Worm (Caenorhabditis elegans) whole organism, L3 larva: ENCODE measurements around the gene irk-2.

ENCODE experiments used
- R02D3.7 ChIP-seq: fragments of 150-350 bp; optimal IDR thresholded peaks from 2 replicates; lab custom pipeline; 2014; ENCODE audit warnings: missing biosample characterization, missing genetic modification characterization
- ZK546.5 ChIP-seq: sonication (generic microtip); optimal IDR thresholded peaks from 2 replicates; lab custom pipeline; 2017; ENCODE audit warnings: missing biosample characterization, missing genetic modification characterization
- aly-2 ChIP-seq: fragments of 150-350 bp; optimal IDR thresholded peaks from 2 replicates; lab custom pipeline; 2014; ENCODE audit warnings: missing biosample characterization, missing genetic modification characterization
- ama-1 ChIP-seq: fragments of 150-350 bp; optimal IDR thresholded peaks from 2 replicates; lab custom pipeline; 2018
- ceh-16 ChIP-seq: sonication (generic microtip); optimal IDR thresholded peaks from 2 replicates; lab custom pipeline; 2017; ENCODE audit warnings: missing biosample characterization, missing genetic modification characterization
- ceh-28 ChIP-seq: fragments of 150-350 bp; optimal IDR thresholded peaks from 2 replicates; lab custom pipeline; 2014; ENCODE audit warnings: missing biosample characterization, missing genetic modification reagents, missing genetic modification characterization
- ceh-9 ChIP-seq: sonication (generic microtip); optimal IDR thresholded peaks from 2 replicates; lab custom pipeline; 2018; ENCODE audit warnings: missing biosample characterization, missing genetic modification characterization
- egl-27 ChIP-seq: sonication (generic microtip); optimal IDR thresholded peaks from 4 replicates; lab custom pipeline; 2017; ENCODE audit warnings: missing biosample characterization, missing genetic modification reagents, missing genetic modification characterization
- egl-5 ChIP-seq: fragments of 150-350 bp; optimal IDR thresholded peaks from 2 replicates; lab custom pipeline; 2017; ENCODE audit warnings: missing biosample characterization, missing genetic modification reagents, missing genetic modification characterization, inconsistent platforms
- elt-1 ChIP-seq: fragments of 150-350 bp; optimal IDR thresholded peaks from 2 replicates; lab custom pipeline; 2014; ENCODE audit warnings: missing biosample characterization, missing genetic modification characterization
- elt-2 ChIP-seq: sonication (generic microtip); optimal IDR thresholded peaks from 2 replicates; lab custom pipeline; 2016; ENCODE audit warnings: missing genetic modification reagents, mild to moderate bottlenecking, missing genetic modification characterization, missing compliant biosample characterization
- fkh-10 ChIP-seq: sonication (generic microtip); optimal IDR thresholded peaks from 2 replicates; lab custom pipeline; 2017; ENCODE audit warnings: missing biosample characterization, missing genetic modification reagents, missing genetic modification characterization
- fos-1 ChIP-seq: fragments of 150-350 bp; optimal IDR thresholded peaks from 2 replicates; lab custom pipeline; 2014; ENCODE audit warnings: missing biosample characterization, missing genetic modification characterization
- jun-1 ChIP-seq: fragments of 150-350 bp; optimal IDR thresholded peaks from 2 replicates; lab custom pipeline; 2014; ENCODE audit warnings: missing biosample characterization, missing genetic modification reagents, missing genetic modification characterization
- lin-39 ChIP-seq: fragments of 150-350 bp; optimal IDR thresholded peaks from 2 replicates; lab custom pipeline; 2018; ENCODE audit warnings: missing biosample characterization, missing genetic modification reagents, missing genetic modification characterization
- mml-1 ChIP-seq: fragments of 150-350 bp; sonication (generic microtip); optimal IDR thresholded peaks from 3 replicates; lab custom pipeline; 2014; ENCODE audit warnings: missing biosample characterization, missing genetic modification characterization
- nhr-12 ChIP-seq: fragments of 150-350 bp; optimal IDR thresholded peaks from 2 replicates; lab custom pipeline; 2014; ENCODE audit warnings: missing biosample characterization, missing genetic modification characterization
- nhr-23 ChIP-seq: fragments of 150-350 bp; optimal IDR thresholded peaks from 2 replicates; lab custom pipeline; 2014; ENCODE audit warnings: missing biosample characterization, missing genetic modification reagents, missing genetic modification characterization
- nhr-25 ChIP-seq: sonication (generic microtip); optimal IDR thresholded peaks from 2 replicates; lab custom pipeline; 2017; ENCODE audit warnings: missing biosample characterization, missing genetic modification characterization
- nhr-28 ChIP-seq: fragments of 150-350 bp; optimal IDR thresholded peaks from 2 replicates; lab custom pipeline; 2014; ENCODE audit warnings: missing biosample characterization, missing genetic modification characterization
- nhr-43 ChIP-seq: sonication (generic microtip); optimal IDR thresholded peaks from 2 replicates; lab custom pipeline; 2016; ENCODE audit warnings: mild to moderate bottlenecking, missing genetic modification characterization, missing compliant biosample characterization; ENCODE audit not compliant: poor library complexity, severe bottlenecking
- nhr-67 ChIP-seq: fragments of 150-350 bp; optimal IDR thresholded peaks from 2 replicates; lab custom pipeline; 2014; ENCODE audit warnings: missing biosample characterization, missing genetic modification characterization
- pha-4 ChIP-seq: fragments of 150-350 bp; optimal IDR thresholded peaks from 2 replicates; lab custom pipeline; 2014; ENCODE audit warnings: missing biosample characterization, missing genetic modification reagents, missing genetic modification characterization
- pqm-1 ChIP-seq: fragments of 150-350 bp; optimal IDR thresholded peaks from 2 replicates; lab custom pipeline; 2017; ENCODE audit warnings: missing biosample characterization, missing genetic modification characterization, inconsistent platforms
- sea-2 ChIP-seq: fragments of 150-350 bp; sonication (generic microtip); optimal IDR thresholded peaks from 4 replicates; lab custom pipeline; 2014; ENCODE audit warnings: missing biosample characterization, missing genetic modification reagents, missing genetic modification characterization
- skn-1 ChIP-seq: fragments of 150-350 bp; optimal IDR thresholded peaks from 2 replicates; lab custom pipeline; 2014; ENCODE audit warnings: missing biosample characterization, missing genetic modification characterization
- snpc-4 ChIP-seq: fragments of 150-350 bp; optimal IDR thresholded peaks from 2 replicates; lab custom pipeline; 2014; ENCODE audit warnings: missing biosample characterization, missing genetic modification characterization
- tbx-2 ChIP-seq: sonication (generic microtip); optimal IDR thresholded peaks from 2 replicates; lab custom pipeline; 2016; ENCODE audit warnings: mild to moderate bottlenecking, missing genetic modification characterization, missing compliant biosample characterization
- zag-1 ChIP-seq: fragments of 150-350 bp; optimal IDR thresholded peaks from 2 replicates; lab custom pipeline; 2014; ENCODE audit warnings: missing biosample characterization, missing genetic modification characterization
- ztf-4 ChIP-seq: fragments of 150-350 bp; optimal IDR thresholded peaks from 2 replicates; lab custom pipeline; 2014; ENCODE audit warnings: missing biosample characterization, missing genetic modification characterization

The irk-2 gene

DNA sequence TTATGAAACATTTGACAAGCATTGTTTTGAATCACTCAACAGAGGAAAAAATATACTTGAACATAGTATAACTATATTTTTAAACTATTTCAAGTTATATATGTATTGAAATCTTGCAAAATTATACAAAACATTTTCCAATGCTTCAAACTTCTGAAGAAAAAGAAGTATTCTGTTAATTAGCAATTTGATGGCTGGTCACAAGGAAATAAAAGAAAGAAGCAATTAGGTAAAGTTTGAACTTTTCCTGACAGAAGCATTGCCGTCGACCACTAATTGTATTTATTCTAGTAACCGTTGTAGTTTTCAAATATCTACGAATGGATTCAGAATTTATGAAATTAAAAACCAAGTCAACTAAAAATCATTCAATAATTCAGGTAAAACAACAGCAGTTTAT, 25.7 kb downstream of the irk-2 start:
- no peak for TF ChIP-seq aly-2 (tag; lab: Kevin White, UChicago)
- TF ChIP-seq egl-5: no peak
- TF ChIP-seq R02D3.7: no peak
- no peak for TF ChIP-seq ceh-16
- no peak for TF ChIP-seq nhr-23 (tag; lab: Kevin White, UChicago)
- no peak for TF ChIP-seq mml-1 (tag; lab: Kevin White, UChicago)
- no peak for TF ChIP-seq skn-1 (tag; lab: Kevin White, UChicago)
- no peak for TF ChIP-seq jun-1 (tag; lab: Kevin White, UChicago)
- TF ChIP-seq pqm-1 (tag; lab: Kevin White, UChicago): no peak
- TF ChIP-seq nhr-28 (tag; lab: Kevin White, UChicago): no peak
- TF ChIP-seq ZK546.5 (tag; lab: Kevin White, UChicago): no peak

ce11 chrX:682691-683090, 31.6 kb downstream of the irk-2 start, which contains the start of gene Y9C12A.1:
Gene Y9C12A.1 (minus strand): TSS chrX:682791.
- no peak for TF ChIP-seq ceh-9
- no peak for TF ChIP-seq tbx-2 (tag; lab: Kevin White, UChicago)
- TF ChIP-seq, all 47 proteins: peak for 0

DNA sequence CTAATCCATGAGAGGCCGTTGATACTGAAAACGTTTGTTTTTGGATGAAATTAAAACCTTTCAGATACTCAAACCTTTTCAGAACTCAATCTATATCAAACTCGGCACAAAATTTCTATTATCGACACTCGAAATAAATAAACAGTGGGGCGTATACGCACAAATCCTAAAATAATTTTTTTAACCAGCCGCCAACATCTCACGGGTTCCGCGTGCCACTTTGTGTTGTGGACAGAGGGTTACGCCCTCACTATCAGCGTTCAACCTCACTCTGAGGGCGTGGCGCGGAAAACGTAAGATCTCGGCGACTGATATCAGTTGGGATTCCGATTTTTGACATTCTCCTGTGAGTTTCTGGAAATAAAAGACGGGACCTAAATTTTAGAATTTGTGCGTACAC, 32.9 kb downstream of the irk-2 start:
- TF ChIP-seq ZK546.5 (tag; lab: Kevin White, UChicago) (no peak), fkh-10 (no peak), nhr-67 (tag; lab: Kevin White, UChicago) (no peak), elt-1 (tag; lab: Kevin White, UChicago) (no peak), pqm-1 (tag; lab: Kevin White, UChicago) (no peak), snpc-4 (tag; lab: Kevin White, UChicago) (no peak)

- TF ChIP-seq zag-1 (no peak), nhr-43 (tag; lab: Kevin White, UChicago) (no peak), lin-39 (tag; lab: Kevin White, UChicago) (no peak), ztf-4 (no peak), ceh-28 (tag; lab: Kevin White, UChicago) (no peak), ceh-16 (no peak), elt-1 (tag; lab: Kevin White, UChicago) (no peak), sea-2 (GFP tag; lab: Kevin White, UChicago) (no peak), fkh-10 (no peak), ama-1 (lab: Kevin White, UChicago) (no peak)
Observed at ce11 chrX:680920-681319, 33.4 kb downstream of the irk-2 start, which contains the start of gene T19D7.7. Gene T19D7.7 (minus strand): TSS chrX:681020.

DNA sequence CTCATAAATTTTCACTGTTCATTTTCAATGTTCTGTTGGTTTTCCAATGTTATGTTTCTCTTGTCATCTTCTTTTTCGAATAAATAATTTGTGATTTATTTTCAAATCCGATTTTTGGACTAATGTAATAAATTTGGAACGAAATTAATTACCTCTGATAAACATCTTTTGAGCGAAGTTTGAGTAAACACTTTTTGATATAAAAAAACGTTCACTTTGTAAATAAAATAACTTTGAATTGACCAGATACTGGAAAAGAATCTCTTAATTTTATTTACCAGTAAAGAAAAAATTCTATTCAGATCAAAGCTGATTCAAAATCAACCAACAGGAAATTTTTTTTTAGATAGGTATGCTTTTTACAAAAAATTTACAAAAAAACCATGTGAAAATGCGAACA, 42.5 kb downstream of the irk-2 start, which contains the start of gene lgc-32:
TSS of gene lgc-32 (plus strand) at position 301 of the 400 bp plus-strand sequence.
- TF ChIP-seq ceh-9 (no peak), tbx-2 (tag; lab: Kevin White, UChicago) (no peak), elt-1 (tag; lab: Kevin White, UChicago) (no peak), ceh-28 (tag; lab: Kevin White, UChicago) (no peak), ceh-16 (no peak), aly-2 (tag; lab: Kevin White, UChicago) (no peak)

DNA sequence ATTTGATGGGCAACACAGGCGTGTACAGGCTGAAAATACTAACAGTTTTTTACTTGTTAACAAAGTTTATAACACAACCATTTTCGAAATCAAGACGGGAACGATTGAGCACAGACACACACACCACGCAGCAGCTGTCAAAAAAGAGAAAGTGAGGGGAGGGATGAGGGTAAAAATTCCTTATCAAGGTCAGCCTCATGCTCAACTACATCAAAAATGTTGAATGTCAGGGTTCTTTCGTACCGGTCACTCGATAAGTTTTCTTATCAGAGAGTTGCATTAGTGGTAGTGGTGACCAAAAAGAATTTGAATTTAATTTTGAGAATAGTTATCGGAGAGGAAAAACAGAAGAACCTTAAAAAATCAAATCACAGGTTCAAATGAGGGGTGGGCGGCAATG, 43.7 kb downstream of the irk-2 start, which contains the start of gene T19D7.6:
TSS of gene T19D7.6 (minus strand) at position 198 of the 400 bp plus-strand sequence.
- peak; percentile 72 for TF ChIP-seq elt-2 (tag; lab: Kevin White, UChicago)
- no peak for TF ChIP-seq fos-1 (tag; lab: Kevin White, UChicago)
- TF ChIP-seq pqm-1 (tag; lab: Kevin White, UChicago): peak; percentile 37
- no peak for TF ChIP-seq elt-1 (tag; lab: Kevin White, UChicago)
- TF ChIP-seq, all 47 proteins: peak for 2

ce11 chrX:666125-666524, 48.2 kb downstream of the irk-2 start, which contains the start of gene T19D7.5:
Gene T19D7.5 (minus strand): TSS chrX:666225.
- TF ChIP-seq egl-27 (no peak), nhr-25 (tag; lab: Kevin White, UChicago) (no peak), pha-4 (tag; lab: Kevin White, UChicago) (no peak), nhr-12 (tag; lab: Kevin White, UChicago) (no peak), nhr-28 (tag; lab: Kevin White, UChicago) (no peak), ztf-4 (no peak), nhr-43 (tag; lab: Kevin White, UChicago) (no peak), nhr-67 (tag; lab: Kevin White, UChicago) (no peak), nhr-23 (tag; lab: Kevin White, UChicago) (no peak)
